Fruit fly (Drosophila melanogaster): ENCODE measurements around the gene APC4.

dm6 chrX:9128012-9128280 is 45.2 kb downstream of the APC4 start:
- TF ChIP-seq rn (GFP tag; IDR thresholded peaks at IDR 0.05) = no peak
- no peak for TF ChIP-seq CG14655 (GFP tag; optimal IDR thresholded peaks at IDR 0.05)
